Fruit fly (Drosophila melanogaster) ovary, adult (tissue): ENCODE data around the gene CG16782.

Experiments used
- CG17801 ChIP-seq: fragments of 200-800 bp; optimal IDR thresholded peaks from 2 replicates; lab custom pipeline; 2019; ENCODE audit warnings: missing biosample characterization, mild to moderate bottlenecking, missing genetic modification characterization, moderate library complexity; ENCODE audit not compliant: partially characterized antibody

Gene CG16782

DNA sequence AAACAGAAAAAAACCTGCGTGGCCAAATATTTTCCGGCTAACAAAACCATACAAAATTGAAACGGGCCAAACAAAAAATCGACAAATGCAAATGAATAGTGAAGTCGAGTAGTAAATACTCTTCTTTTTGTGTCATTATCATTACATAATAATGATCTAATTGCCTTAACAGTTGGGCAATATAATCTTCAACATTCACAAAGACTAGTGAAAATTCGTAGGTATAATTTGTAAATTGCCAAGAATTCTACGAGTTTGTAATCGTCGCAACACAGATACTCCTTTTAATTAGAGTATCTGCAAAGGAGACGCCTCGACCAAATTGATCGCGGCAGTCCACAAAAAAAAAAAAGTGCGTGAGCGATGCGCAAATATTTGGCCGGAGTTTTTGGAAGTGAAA is 22.5 kb downstream of the CG16782 start:
- no peak for TF ChIP-seq CG17801 (GFP tag; lab: Kevin White, UChicago)

DNA sequence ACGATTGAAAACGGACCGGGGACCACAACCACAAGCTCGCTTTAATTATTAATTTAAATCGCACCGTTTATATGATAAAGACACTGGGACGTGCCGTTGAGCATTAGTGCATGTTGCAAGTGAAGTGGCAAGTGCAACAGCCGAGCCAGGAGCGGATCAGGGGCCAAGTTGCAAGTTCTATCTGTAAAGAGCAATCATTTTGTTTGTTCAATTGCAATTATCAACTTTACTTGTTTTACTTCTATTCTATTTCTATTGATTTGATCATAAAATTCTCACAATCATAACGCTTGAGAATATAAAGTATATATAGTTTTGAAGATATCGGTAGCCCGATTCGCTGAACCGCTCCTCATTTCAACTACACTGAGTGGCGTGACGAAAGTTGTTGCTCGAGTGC is 23.9 kb downstream of the CG16782 start:
- no peak for TF ChIP-seq CG17801 (GFP tag; lab: Kevin White, UChicago)

DNA sequence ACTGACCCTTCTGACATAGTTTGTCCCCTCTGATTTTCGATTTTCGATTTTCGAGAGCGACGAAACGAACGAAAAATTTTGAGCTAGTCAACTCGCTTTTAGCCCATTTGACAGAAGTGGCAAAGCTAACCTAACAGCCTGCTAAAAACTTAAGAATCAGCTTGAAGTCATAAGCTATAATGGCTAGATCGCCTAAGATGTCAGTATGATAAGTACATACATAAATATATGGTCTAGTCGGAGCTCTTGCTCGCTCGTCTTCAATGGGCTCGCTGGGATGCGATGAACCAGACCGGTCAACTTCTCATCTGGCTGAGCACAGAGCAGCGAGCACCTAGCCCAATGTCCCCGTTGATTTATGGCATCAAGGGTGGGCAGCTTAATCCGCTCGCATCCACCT is 24.3 kb downstream of the CG16782 start, which contains the start of gene CG14269:
Gene CG14269, minus strand, starts transcription at position 101 of the 400 bp plus-strand sequence.
- TF ChIP-seq CG17801 (GFP tag; lab: Kevin White, UChicago), result no peak

DNA sequence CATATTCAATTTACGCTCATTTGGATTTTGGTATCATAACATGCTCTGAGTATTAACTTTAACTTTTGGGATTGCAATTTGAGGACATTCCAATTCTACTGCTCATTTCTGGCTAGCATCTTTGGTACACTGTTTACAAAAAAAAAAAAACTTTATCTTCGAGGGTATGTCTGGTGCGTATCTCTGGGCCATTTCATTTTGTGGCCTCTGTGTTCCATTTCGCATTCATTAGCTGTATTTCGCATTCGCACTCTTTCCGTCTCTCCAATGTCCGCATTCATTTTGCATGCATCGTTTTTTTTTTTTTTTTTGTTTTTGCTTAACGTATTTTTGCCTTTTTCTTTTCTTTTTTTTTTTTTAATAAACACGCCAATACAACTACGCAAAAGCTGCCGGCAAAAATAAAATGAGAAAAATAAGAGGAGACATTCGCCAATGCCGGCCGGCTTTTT is 26.4 kb downstream of the CG16782 start:
- TF ChIP-seq CG17801 (GFP tag; lab: Kevin White, UChicago), result peak; percentile 75

DNA sequence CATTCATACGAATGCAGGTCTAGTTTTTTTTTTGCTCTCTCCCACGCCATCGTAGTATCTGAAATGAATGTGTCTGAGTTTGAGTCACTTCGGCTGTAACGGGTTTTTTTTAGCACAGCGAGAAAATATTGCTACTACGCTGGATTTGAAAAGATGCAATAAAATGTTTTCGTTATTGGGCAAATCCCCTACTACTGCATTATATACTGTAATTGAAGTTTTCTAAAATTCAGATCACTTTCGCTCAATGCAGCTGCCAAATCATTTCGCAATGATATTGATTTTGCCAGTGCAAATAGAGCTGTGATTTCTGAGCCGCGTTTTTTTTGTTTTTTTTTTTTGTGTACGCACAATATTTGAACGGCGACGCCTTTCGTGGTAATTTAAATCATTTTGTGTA is 27.1 kb downstream of the CG16782 start:
- peak; percentile 85 for TF ChIP-seq CG17801 (GFP tag; lab: Kevin White, UChicago)

- peak; percentile 28 for TF ChIP-seq CG17801 (GFP tag; lab: Kevin White, UChicago)
Observed at dm6 chrX:3431641-3432040, 28.4 kb downstream of the CG16782 start.

DNA sequence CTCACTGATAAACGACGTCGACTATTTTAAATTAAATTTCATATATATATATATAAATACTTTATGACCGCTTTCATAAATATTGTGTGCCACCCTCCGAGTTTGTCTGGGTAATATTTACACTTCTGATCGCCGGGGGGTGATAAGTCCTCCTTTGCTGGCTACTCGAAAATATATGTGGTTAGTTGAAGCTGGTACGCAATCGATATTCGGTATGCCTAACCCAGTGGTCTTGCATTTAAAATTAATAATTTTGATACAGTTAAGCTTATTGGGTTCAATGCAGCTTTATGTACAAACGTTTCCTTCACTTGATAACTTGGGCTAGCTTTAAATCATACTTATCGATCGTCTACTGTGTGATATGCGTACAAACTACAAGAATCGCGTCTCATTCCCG is 30.1 kb downstream of the CG16782 start:
- TF ChIP-seq CG17801 (GFP tag; lab: Kevin White, UChicago), result no peak

- peak; percentile 68 for TF ChIP-seq CG17801 (GFP tag; lab: Kevin White, UChicago)
Observed at dm6 chrX:3427614-3427965, 32.5 kb downstream of the CG16782 start.

- TF ChIP-seq CG17801 (GFP tag; lab: Kevin White, UChicago), result no peak
Observed at dm6 chrX:3426803-3427613, 33.0 kb downstream of the CG16782 start.

DNA sequence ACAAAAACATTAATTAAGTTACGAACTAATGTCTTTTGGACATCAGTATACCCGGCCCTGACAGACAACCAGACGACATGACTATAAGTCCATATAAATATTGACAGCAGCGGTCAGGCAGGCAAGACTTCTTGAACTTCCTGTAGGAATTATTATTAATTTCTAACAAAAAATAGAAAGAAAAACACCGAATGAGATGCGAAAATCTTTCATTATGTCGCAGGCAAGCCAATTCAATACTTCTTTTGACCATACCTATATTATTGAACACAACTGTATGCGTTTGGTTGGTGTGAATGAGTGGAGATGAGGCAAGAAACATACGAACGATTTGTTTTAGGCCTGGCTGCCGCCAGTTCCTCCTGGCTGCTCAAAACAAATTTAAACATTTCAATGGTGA is 35.1 kb downstream of the CG16782 start:
- TF ChIP-seq CG17801 (GFP tag; lab: Kevin White, UChicago), result no peak

DNA sequence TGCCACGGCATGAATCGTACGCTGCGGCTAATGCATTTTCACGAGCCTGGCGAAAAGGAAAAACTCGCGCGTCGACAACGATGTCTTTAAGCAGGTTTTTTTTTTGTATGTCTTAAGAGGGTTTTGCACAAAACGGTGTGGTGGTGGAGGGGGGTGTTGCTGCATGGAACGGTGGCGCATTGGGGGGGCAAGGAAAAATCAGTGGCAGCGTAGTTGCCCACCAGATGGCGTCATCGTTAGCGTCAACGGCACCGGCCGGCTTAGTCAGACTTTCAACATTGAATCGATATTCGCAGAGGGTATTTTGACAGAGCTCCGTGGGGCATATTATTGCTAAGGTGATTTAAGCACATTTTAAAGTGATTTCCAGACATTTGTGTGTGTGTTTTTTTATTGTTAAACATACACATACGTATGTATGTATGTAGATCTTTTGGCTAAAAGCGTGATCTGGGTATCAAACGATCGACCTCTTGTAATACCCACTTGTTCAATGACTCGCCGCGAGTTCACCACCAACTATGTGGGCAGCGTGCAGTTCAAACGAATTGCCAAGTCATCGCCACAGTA is 36.8 kb downstream of the CG16782 start:
- TF ChIP-seq CG17801 (GFP tag; lab: Kevin White, UChicago), result no peak

dm6 chrX:3414003-3414767 is 45.9 kb downstream of the CG16782 start:
- TF ChIP-seq CG17801 (GFP tag; lab: Kevin White, UChicago), result no peak

DNA sequence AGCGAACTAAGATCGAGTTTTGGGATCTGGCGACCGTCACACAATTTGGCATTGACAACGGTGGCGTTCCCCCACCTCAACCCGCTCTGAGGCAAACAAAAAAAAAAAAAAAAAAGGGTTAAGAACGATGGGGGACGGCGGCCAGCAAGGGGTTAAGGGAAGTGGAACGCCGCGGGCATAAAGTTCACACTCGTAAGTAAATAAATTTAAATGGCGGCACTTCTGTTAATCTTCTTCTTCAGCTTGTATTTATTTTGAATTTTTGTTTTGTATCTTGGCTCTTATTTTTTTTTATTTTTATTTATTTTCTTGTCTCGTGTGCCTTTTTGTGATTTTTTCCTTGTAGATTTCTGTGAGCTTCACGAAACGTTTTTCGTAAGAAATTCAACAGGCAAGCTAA is 47.2 kb downstream of the CG16782 start:
- TF ChIP-seq CG17801 (GFP tag; lab: Kevin White, UChicago), result no peak

DNA sequence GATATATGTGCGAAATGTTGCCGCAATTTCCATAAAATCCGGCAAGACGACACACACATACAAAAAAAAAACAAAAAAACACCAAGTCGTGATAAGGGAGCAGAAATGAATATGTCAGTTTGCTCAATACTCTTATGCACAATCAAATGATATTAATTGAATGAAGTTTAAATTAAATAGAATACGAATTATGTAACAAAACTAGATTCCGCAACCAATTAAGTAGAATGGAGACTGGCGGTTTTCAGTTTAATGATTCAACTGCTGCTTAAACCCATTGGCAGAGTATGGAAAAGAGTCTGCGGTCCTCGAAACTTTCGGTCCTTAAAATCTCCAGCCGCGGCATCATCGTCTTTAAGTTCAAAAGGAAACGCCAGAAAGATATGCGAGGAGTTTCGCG is 48.2 kb downstream of the CG16782 start:
- TF ChIP-seq CG17801 (GFP tag; lab: Kevin White, UChicago), result no peak

DNA sequence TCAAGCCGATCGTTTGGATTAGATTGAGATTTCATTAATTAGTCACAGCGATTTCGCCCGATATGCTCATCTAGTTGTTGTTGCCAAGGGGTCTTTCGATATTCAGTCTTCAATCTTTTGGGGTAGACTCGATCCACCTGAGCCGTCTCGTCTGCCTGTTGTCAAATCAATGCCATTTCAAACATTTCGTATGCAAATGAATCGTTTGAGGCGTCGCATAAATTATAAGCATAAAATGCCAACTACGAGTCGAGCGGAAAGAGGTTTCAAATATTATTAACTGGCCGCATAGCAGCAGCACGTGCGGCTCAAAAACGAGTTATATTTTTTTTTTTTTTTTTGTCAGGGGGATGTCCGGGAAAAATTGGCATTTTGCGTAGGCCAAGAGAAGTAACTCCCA is 48.6 kb downstream of the CG16782 start:
- TF ChIP-seq CG17801 (GFP tag; lab: Kevin White, UChicago), result no peak
